Worm (Caenorhabditis elegans): ENCODE results near the gene rgs-5.

ce11 chrIII:5730041-5730440, 31.7 kb downstream of the rgs-5 start:
- no peak for TF ChIP-seq cebp-1 (GFP tag; IDR thresholded peaks at IDR 0.05)
- TF ChIP-seq cebp-1 (tag; optimal IDR thresholded peaks at IDR 0.05) = no peak
- no peak for TF ChIP-seq dpl-1 (GFP tag; optimal IDR thresholded peaks at IDR 0.05)
- no peak for TF ChIP-seq C17E4.6 (GFP tag; IDR thresholded peaks at IDR 0.05)
- no peak for TF ChIP-seq zim-3 (tag; optimal IDR thresholded peaks at IDR 0.05)
- no peak for TF ChIP-seq Y53G8AR.9 (GFP tag; conservative IDR thresholded peaks at IDR 0.05)
- no peak for TF ChIP-seq him-1 (tag; optimal IDR thresholded peaks at IDR 0.05)
- TF ChIP-seq F10E7.11 (tag; optimal IDR thresholded peaks at IDR 0.05) = no peak
- TF ChIP-seq nfya-1 (tag; optimal IDR thresholded peaks at IDR 0.05; ENCODE audit: borderline replicate concordance, insufficient read depth) = no peak
- TF ChIP-seq bed-2 (GFP tag; IDR thresholded peaks at IDR 0.05) = no peak
- TF ChIP-seq somi-1 (GFP tag; optimal IDR thresholded peaks at IDR 0.05) = no peak
- TF ChIP-seq Y56A3A.18 (GFP tag; IDR thresholded peaks at IDR 0.05) = no peak
- TF ChIP-seq F39B2.1 (GFP tag; IDR thresholded peaks at IDR 0.05) = no peak
